Fruit fly (Drosophila melanogaster): Measurements from ENCODE around the gene RpS6.

The RpS6 gene

dm6 chrX:7874094-7874493, 27.0 kb downstream of the RpS6 start, which contains the start of gene Ir7c:
Ir7c (plus strand) TSS chrX:7874394.
- TF ChIP-seq Hnf4 (GFP tag; optimal IDR thresholded peaks at IDR 0.05) = no peak
- TF ChIP-seq foxo (GFP tag; optimal IDR thresholded peaks at IDR 0.05) = no peak
- TF ChIP-seq brk (GFP tag; optimal IDR thresholded peaks at IDR 0.05) = no peak
- TF ChIP-seq lola (GFP tag; optimal IDR thresholded peaks at IDR 0.05) = no peak
- TF ChIP-seq CG32264 (GFP tag; optimal IDR thresholded peaks at IDR 0.05) = no peak
- TF ChIP-seq h (GFP tag; optimal IDR thresholded peaks at IDR 0.05) = no peak
- no peak for TF ChIP-seq GATAd (GFP tag; optimal IDR thresholded peaks at IDR 0.05)

- no peak for TF ChIP-seq woc (GFP tag; optimal IDR thresholded peaks at IDR 0.05)
- TF ChIP-seq Hnf4 (GFP tag; optimal IDR thresholded peaks at IDR 0.05) = no peak
- TF ChIP-seq psq (GFP tag; optimal IDR thresholded peaks at IDR 0.05) = no peak
- TF ChIP-seq sage (GFP tag; optimal IDR thresholded peaks at IDR 0.05) = no peak
- TF ChIP-seq Rel (GFP tag; optimal IDR thresholded peaks at IDR 0.05) = no peak
- TF ChIP-seq Rel (tag; optimal IDR thresholded peaks at IDR 0.05) = no peak
- TF ChIP-seq Sp1 (GFP tag; optimal IDR thresholded peaks at IDR 0.05) = no peak
- TF ChIP-seq jim (GFP tag; optimal IDR thresholded peaks at IDR 0.05) = no peak
- no peak for TF ChIP-seq fru (GFP tag; optimal IDR thresholded peaks at IDR 0.05)
- TF ChIP-seq Myc (optimal IDR thresholded peaks at IDR 0.05) = no peak
- TF ChIP-seq Hr78 (GFP tag; optimal IDR thresholded peaks at IDR 0.05) = no peak
- TF ChIP-seq Jra (GFP tag; optimal IDR thresholded peaks at IDR 0.05) = no peak
These were observed 27.8 kb downstream of the RpS6 start, which contains the start of gene dec for dm6 chrX:7873172-7873930. dec (minus strand) TSS chrX:7873222.

dm6 chrX:7866868-7867267, 34.3 kb downstream of the RpS6 start, which contains the start of gene Ir7b:
Ir7b (minus strand) TSS chrX:7866968.
- TF ChIP-seq Rel (GFP tag; optimal IDR thresholded peaks at IDR 0.05) (no peak), Rel (tag; optimal IDR thresholded peaks at IDR 0.05) (no peak), Hr83 (GFP tag; optimal IDR thresholded peaks at IDR 0.05; ENCODE audit: poor library complexity, severe bottlenecking) (no peak), rgr (GFP tag; optimal IDR thresholded peaks at IDR 0.05) (no peak), OdsH (GFP tag; optimal IDR thresholded peaks at IDR 0.05) (no peak)

- TF ChIP-seq dmrt93B (GFP tag; optimal IDR thresholded peaks at IDR 0.05) (no peak), br (GFP tag; optimal IDR thresholded peaks at IDR 0.05) (no peak), CG9705 (GFP tag; optimal IDR thresholded peaks at IDR 0.05) (no peak), CrebA (GFP tag; optimal IDR thresholded peaks at IDR 0.05; ENCODE audit: borderline replicate concordance) (no peak), psq (GFP tag; optimal IDR thresholded peaks at IDR 0.05) (no peak), brk (GFP tag; optimal IDR thresholded peaks at IDR 0.05) (no peak), dl (GFP tag; optimal IDR thresholded peaks at IDR 0.05; ENCODE audit: insufficient read depth in 1 of 2, partially characterized antibody in 2 of 2) (no peak), CG32264 (GFP tag; optimal IDR thresholded peaks at IDR 0.05) (no peak), HLH106 (tag; optimal IDR thresholded peaks at IDR 0.05) (no peak), foxo (GFP tag; optimal IDR thresholded peaks at IDR 0.05) (no peak), rgr (GFP tag; optimal IDR thresholded peaks at IDR 0.05) (no peak), Jra (GFP tag; optimal IDR thresholded peaks at IDR 0.05) (no peak), h (GFP tag; optimal IDR thresholded peaks at IDR 0.05) (no peak), Dfd (GFP tag; optimal IDR thresholded peaks at IDR 0.05) (no peak), Vsx2 (GFP tag; optimal IDR thresholded peaks at IDR 0.05; ENCODE audit: partially characterized antibody) (no peak), N (GFP tag; optimal IDR thresholded peaks at IDR 0.05) (no peak), Abd-B (GFP tag; optimal IDR thresholded peaks at IDR 0.05) (no peak)
These were observed 43.3 kb downstream of the RpS6 start, which contains the start of gene CG1409 for dm6 chrX:7857873-7858272. CG1409 (plus strand) TSS chrX:7858173.

- no peak for TF ChIP-seq usp (GFP tag; optimal IDR thresholded peaks at IDR 0.05)
- no peak for TF ChIP-seq CG9705 (GFP tag; optimal IDR thresholded peaks at IDR 0.05)
- TF ChIP-seq GATAd (GFP tag; optimal IDR thresholded peaks at IDR 0.05) = no peak
- TF ChIP-seq N (GFP tag; optimal IDR thresholded peaks at IDR 0.05) = no peak
- TF ChIP-seq CG32264 (GFP tag; optimal IDR thresholded peaks at IDR 0.05) = no peak
- no peak for TF ChIP-seq sage (GFP tag; optimal IDR thresholded peaks at IDR 0.05)
- no peak for TF ChIP-seq rgr (GFP tag; optimal IDR thresholded peaks at IDR 0.05)
- TF ChIP-seq HLH106 (tag; optimal IDR thresholded peaks at IDR 0.05) = no peak
- TF ChIP-seq OdsH (GFP tag; optimal IDR thresholded peaks at IDR 0.05) = no peak
- no peak for TF ChIP-seq fru (GFP tag; optimal IDR thresholded peaks at IDR 0.05)
- TF ChIP-seq Hnf4 (GFP tag; optimal IDR thresholded peaks at IDR 0.05) = no peak
- no peak for TF ChIP-seq dl (GFP tag; optimal IDR thresholded peaks at IDR 0.05; ENCODE audit: insufficient read depth in 1 of 2, partially characterized antibody in 2 of 2)
- no peak for TF ChIP-seq psq (GFP tag; optimal IDR thresholded peaks at IDR 0.05)
- no peak for TF ChIP-seq CrebA (GFP tag; optimal IDR thresholded peaks at IDR 0.05; ENCODE audit: borderline replicate concordance)
- TF ChIP-seq ey (GFP tag; optimal IDR thresholded peaks at IDR 0.05) = no peak
- TF ChIP-seq h (GFP tag; optimal IDR thresholded peaks at IDR 0.05) = no peak
- TF ChIP-seq Hr83 (GFP tag; optimal IDR thresholded peaks at IDR 0.05; ENCODE audit: poor library complexity, severe bottlenecking) = no peak
- no peak for TF ChIP-seq Abd-B (GFP tag; optimal IDR thresholded peaks at IDR 0.05)
- no peak for TF ChIP-seq Rel (GFP tag; optimal IDR thresholded peaks at IDR 0.05)
- no peak for TF ChIP-seq Rel (tag; optimal IDR thresholded peaks at IDR 0.05)
- TF ChIP-seq sv (GFP tag; optimal IDR thresholded peaks at IDR 0.05) = no peak
These were observed 47.0 kb downstream of the RpS6 start, which contains the start of gene CG10920 for dm6 chrX:7854144-7854543. CG10920 (minus strand) TSS chrX:7854244.
